Worm (Caenorhabditis elegans) whole organism, L4/young adult: ENCODE data around the gene K09E9.1.

ENCODE experiments used
- W03F9.2 ChIP-seq: fragments of 150-350 bp; optimal IDR thresholded peaks from 2 replicates; lab custom pipeline; 2014; ENCODE audit warnings: missing biosample characterization, missing genetic modification characterization
- dao-5 ChIP-seq: sonication (generic microtip); optimal IDR thresholded peaks from 2 replicates; lab custom pipeline; 2016; ENCODE audit warnings: missing genotype, missing genetic modification characterization, moderate library complexity, missing compliant biosample characterization
- him-1 ChIP-seq: sonication (generic microtip); optimal IDR thresholded peaks from 2 replicates; lab custom pipeline; 2016; ENCODE audit warnings: missing genotype, missing genetic modification reagents, missing genetic modification characterization, missing compliant biosample characterization

K09E9.1 gene

DNA sequence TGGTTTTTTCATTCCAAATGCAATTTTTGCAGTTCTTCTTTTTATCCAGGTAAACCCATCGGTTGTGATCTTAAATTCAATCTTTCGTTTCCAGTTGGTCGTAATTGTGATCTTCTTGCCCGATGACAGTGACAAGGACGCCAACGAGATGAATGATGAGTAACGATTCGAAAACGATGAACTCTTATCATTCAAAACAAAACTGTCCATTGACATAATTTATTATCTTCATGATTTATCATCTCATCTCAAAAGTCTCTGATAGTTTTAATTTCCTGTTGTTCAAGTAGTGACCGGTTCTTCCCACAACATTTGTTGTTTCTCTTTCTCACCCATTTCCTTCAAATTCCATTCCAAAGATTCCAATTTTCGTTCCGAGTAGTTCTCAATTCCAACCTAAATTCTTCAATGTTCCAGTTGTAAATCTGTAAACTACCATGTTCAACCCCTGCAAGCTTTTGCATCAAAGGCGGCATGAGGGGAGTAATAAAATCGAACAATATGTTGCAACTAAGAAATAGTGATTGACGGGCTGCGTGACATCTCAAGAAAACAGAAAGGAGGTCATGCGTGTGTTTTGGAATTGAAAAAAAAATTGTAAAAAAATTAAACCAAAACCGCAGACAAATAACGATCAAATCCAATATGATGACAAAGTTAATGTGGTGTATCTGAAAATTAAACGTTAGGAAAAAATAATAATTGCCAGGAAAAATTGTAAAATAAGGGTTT is 6.0 kb downstream of the K09E9.1 start:
- TF ChIP-seq dao-5 (no peak), him-1 (tag; lab: Kevin White, UChicago) (no peak), W03F9.2 (tag; lab: Kevin White, UChicago) (no peak)

ce11 chrX:15627814-15628213 is 7.5 kb downstream of the K09E9.1 start:
- TF ChIP-seq him-1 (tag; lab: Kevin White, UChicago) = no peak
- no peak for TF ChIP-seq dao-5
- no peak for TF ChIP-seq W03F9.2 (tag; lab: Kevin White, UChicago)

DNA sequence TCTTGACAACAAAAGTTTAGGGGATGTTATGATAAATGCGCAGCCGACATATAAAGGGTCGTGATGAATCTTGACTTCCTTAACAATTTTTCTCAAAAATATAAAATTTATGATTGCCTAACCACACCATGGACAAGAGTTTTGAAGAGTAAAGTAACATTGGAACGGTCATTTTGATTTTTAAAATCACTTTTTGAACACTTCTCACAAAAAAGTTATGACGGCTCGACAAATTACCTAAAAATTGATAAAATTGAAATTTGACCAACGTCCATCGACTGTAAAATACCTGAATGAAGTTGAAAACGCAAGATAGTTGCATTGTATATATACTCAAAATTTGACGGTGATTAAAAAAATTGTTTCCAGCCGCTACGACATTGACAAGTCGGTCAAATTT is 8.6 kb downstream of the K09E9.1 start:
- TF ChIP-seq dao-5 (no peak), W03F9.2 (tag; lab: Kevin White, UChicago) (no peak), him-1 (tag; lab: Kevin White, UChicago) (no peak)

DNA sequence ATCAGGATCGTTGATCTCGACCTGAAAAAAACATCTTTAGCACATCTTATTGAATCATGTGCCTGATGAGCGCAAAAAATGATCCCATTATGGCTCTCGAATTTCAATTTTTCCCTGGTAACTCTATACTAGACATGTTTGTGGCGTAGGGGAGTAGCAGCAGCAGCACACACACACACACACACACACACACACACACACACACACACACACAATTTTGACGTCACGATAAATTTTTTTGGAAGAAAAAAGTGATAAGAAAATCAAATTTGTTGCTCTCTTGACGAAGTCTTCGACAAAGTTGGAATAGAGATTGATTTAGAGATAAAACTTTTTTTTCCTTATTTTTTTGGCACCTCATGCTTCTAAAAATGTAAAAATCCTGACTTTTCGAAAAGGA is 9.3 kb downstream of the K09E9.1 start:
- TF ChIP-seq W03F9.2 (tag; lab: Kevin White, UChicago) = no peak

DNA sequence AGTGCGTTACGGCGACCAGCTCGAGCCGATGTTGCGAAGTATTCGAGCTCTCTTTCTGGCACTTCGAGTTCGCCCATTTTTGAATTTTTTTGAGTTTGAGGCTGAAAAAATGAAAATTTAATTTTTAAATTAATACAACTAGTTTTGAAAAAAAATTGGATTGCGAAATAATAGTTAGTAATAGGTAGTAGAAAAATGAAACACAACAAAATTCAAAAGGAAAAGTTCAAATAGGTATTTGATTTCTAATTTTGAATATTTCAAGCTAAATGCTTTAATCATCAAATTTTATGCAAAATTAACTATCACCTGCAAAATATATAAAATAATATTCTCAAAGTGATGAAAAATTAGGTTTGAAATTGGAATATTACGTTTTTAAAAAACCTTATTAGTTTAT is 10.0 kb downstream of the K09E9.1 start, which contains the start of gene K09E9.4:
Gene K09E9.4 (minus strand): TSS at position 101 of the 400 bp plus-strand sequence.
- TF ChIP-seq him-1 (tag; lab: Kevin White, UChicago) = no peak
- TF ChIP-seq dao-5 = no peak
- no peak for TF ChIP-seq W03F9.2 (tag; lab: Kevin White, UChicago)

ce11 chrX:15630790-15631204 is 10.5 kb downstream of the K09E9.1 start:
- TF ChIP-seq him-1 (tag; lab: Kevin White, UChicago) (no peak), dao-5 (no peak), W03F9.2 (tag; lab: Kevin White, UChicago) (no peak)

ce11 chrX:15633964-15634363 is 13.7 kb downstream of the K09E9.1 start:
- peak; percentile 57 for TF ChIP-seq him-1 (tag; lab: Kevin White, UChicago)
- no peak for TF ChIP-seq W03F9.2 (tag; lab: Kevin White, UChicago)
- no peak for TF ChIP-seq dao-5

DNA sequence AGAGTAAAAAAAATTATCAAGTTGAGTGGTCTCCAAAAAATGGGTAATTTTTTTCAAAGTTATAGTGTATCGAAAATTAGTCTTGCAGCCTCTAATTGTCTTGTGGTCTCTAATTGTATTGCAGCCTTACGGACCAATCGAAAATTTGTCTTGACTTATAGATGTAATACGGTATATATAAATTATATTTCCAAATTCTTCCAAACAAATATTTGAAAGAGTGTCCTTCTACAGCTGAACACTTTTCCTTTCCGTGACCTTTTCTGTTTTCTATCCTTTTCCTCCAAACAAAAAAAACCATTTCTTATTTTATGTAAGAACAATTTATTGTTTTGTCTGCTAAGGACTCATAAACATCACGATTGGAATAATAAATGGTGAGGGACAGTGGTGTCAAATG is 20.3 kb downstream of the K09E9.1 start, which contains the start of gene K09E9.7:
Gene K09E9.7 (plus strand): TSS at position 301 of the 400 bp plus-strand sequence.
- TF ChIP-seq him-1 (tag; lab: Kevin White, UChicago) = no peak
- no peak for TF ChIP-seq dao-5
- no peak for TF ChIP-seq W03F9.2 (tag; lab: Kevin White, UChicago)

ce11 chrX:15641380-15641779 is 21.1 kb downstream of the K09E9.1 start:
- no peak for TF ChIP-seq him-1 (tag; lab: Kevin White, UChicago)
- no peak for TF ChIP-seq W03F9.2 (tag; lab: Kevin White, UChicago)
- no peak for TF ChIP-seq dao-5

DNA sequence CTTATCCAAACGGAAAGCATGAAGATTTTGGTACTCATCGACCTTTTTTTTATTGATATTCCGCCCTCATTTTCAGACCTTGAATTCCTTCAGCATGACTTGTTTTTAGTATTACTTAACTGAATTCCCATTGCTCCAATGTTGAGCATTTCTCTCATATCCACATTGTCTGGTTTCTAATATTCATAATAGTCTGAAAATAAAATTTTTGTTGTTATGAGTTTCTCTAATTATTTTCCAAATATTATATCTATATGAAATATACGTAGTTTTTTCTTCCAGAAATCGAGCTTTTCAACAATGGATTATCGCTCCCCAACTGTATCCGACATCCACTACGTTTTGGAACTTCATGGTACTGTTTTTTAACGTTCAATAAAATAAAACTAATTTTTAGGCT is 22.3 kb downstream of the K09E9.1 start, which contains the start of gene H08J19.1:
Gene H08J19.1 (plus strand): TSS at position 301 of the 400 bp plus-strand sequence.
- TF ChIP-seq him-1 (tag; lab: Kevin White, UChicago) = no peak
- no peak for TF ChIP-seq W03F9.2 (tag; lab: Kevin White, UChicago)
- no peak for TF ChIP-seq dao-5

DNA sequence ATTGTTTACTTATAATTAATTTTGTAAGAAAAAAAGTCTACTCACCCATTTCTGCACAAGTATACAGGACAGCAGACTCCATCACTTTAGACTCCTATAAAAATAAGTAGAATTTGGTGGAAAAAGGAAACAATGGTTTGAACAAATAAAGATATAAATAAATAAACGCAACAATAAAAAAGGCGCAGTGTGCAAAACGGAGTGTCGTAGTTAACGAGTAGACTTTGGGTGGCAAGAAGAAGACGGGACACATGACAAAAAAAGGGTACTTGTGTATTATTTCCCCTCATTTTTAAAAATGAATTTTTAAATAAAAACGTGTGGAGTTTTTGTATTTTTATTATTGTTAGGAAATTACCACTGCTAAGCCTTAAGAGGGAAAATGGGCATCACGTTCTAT is 27.0 kb downstream of the K09E9.1 start, which contains the start of gene F59D12.5:
Gene F59D12.5 (minus strand): TSS at position 94 of the 400 bp plus-strand sequence.
- TF ChIP-seq dao-5 (no peak), him-1 (tag; lab: Kevin White, UChicago) (no peak), W03F9.2 (tag; lab: Kevin White, UChicago) (no peak)

DNA sequence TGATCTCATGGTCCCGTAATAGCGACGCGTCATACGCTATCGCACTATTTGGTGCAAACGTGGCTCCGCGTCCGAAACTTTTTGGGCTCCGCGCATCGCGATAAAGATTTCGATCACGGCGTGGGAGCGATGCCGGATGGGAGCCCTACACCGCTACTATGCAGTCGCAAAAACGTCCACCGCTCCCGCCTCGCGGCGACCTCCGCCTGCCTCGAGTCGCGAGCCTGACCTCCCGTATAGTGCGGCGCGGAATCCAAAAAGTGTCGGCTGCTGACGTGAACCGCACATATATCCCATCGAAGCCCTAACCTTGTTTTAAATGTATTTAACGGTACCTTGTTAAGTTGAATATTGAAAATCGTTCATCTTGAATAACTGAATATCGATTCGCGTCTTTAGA is 30.1 kb downstream of the K09E9.1 start:
- no peak for TF ChIP-seq dao-5
- no peak for TF ChIP-seq him-1 (tag; lab: Kevin White, UChicago)
- no peak for TF ChIP-seq W03F9.2 (tag; lab: Kevin White, UChicago)

- no peak for TF ChIP-seq him-1 (tag; lab: Kevin White, UChicago)
Measured at ce11 chrX:15650919-15651420, 30.7 kb downstream of the K09E9.1 start, which contains the start of gene F59D12.3. F59D12.3 (minus strand) TSS chrX:15650969.

- TF ChIP-seq dao-5 (no peak), him-1 (tag; lab: Kevin White, UChicago) (no peak), W03F9.2 (tag; lab: Kevin White, UChicago) (no peak)
Measured at ce11 chrX:15653196-15653595, 32.9 kb downstream of the K09E9.1 start.
